Fruit fly (Drosophila melanogaster): Measurements from ENCODE around the gene CG1236.

The CG1236 gene

dm6 chr3R:5737263-5737662 is 715 bp downstream of the CG1236 start:
- TF ChIP-seq CG6854 (GFP tag; optimal IDR thresholded peaks at IDR 0.05): no peak
- no peak for TF ChIP-seq CG10959 (GFP tag; IDR thresholded peaks at IDR 0.05)
- TF ChIP-seq grau (tag; optimal IDR thresholded peaks at IDR 0.05): no peak
- TF ChIP-seq CG4820 (GFP tag; optimal IDR thresholded peaks at IDR 0.05): no peak
- TF ChIP-seq pfk (GFP tag; optimal IDR thresholded peaks at IDR 0.05): no peak
- no peak for TF ChIP-seq CG1792 (GFP tag; optimal IDR thresholded peaks at IDR 0.05)
- TF ChIP-seq CG7963 (GFP tag; IDR thresholded peaks at IDR 0.05; ENCODE audit: partially characterized antibody): 0 out of 3 replicates have a peak, but pooled peaks have one; percentile 36
- TF ChIP-seq usp (GFP tag; optimal IDR thresholded peaks at IDR 0.05): no peak
- no peak for TF ChIP-seq CG18011 (GFP tag; optimal IDR thresholded peaks at IDR 0.05)
- no peak for TF ChIP-seq CG13287 (GFP tag; IDR thresholded peaks at IDR 0.05; ENCODE audit: partially characterized antibody)
- no peak for TF ChIP-seq sqz (GFP tag; optimal IDR thresholded peaks at IDR 0.05)
- TF ChIP-seq nom (GFP tag; optimal IDR thresholded peaks at IDR 0.05): peak; percentile 26
- TF ChIP-seq Med (GFP tag): peak; percentile 62
- TF ChIP-seq H15 (GFP tag; IDR thresholded peaks at IDR 0.05): 0 out of 3 replicates have a peak, but pooled peaks have one; percentile 31
- no peak for TF ChIP-seq Rfx (GFP tag; IDR thresholded peaks at IDR 0.05)

- TF ChIP-seq sr (GFP tag; IDR thresholded peaks at IDR 0.05): peak; percentile 98
- TF ChIP-seq hb (GFP tag; IDR thresholded peaks at IDR 0.05; ENCODE audit: partially characterized antibody): peak; percentile 88
- TF ChIP-seq Six4 (GFP tag; optimal IDR thresholded peaks at IDR 0.05): peak; percentile 7
- peak; percentile 17 for TF ChIP-seq CG33213 (GFP tag; optimal IDR thresholded peaks at IDR 0.05)
- TF ChIP-seq CG42726 (GFP tag; IDR thresholded peaks at IDR 0.05; ENCODE audit: partially characterized antibody): 0 out of 2 replicates have a peak, but pooled peaks have one; percentile 23
- TF ChIP-seq Meics (GFP tag; optimal IDR thresholded peaks at IDR 0.05): peak; percentile 48
- TF ChIP-seq cato (GFP tag; optimal IDR thresholded peaks at IDR 0.05; ENCODE audit: borderline replicate concordance): peak; percentile 29
- TF ChIP-seq PHDP (tag; optimal IDR thresholded peaks at IDR 0.05): peak; percentile 31
- peak; percentile 71 for TF ChIP-seq CG30020 (tag; optimal IDR thresholded peaks at IDR 0.05)
- peak; percentile 73 for TF ChIP-seq sd (tag; optimal IDR thresholded peaks at IDR 0.05)
- TF ChIP-seq CG17361 (GFP tag; IDR thresholded peaks at IDR 0.05): peak; percentile 66; the same call in 2 of the 3 replicates
- peak; percentile 89 for TF ChIP-seq Sry-δ (GFP tag; optimal IDR thresholded peaks at IDR 0.05)
- peak; percentile 69 for TF ChIP-seq HLH54F (GFP tag; optimal IDR thresholded peaks at IDR 0.05)
- peak; percentile 64 for TF ChIP-seq CG8478 (optimal IDR thresholded peaks at IDR 0.05)
- TF ChIP-seq E2f2 (GFP tag; IDR thresholded peaks at IDR 0.05): peak; percentile 44; the same call in 1 of the 2 replicates
- peak; percentile 32 for TF ChIP-seq her (GFP tag; optimal IDR thresholded peaks at IDR 0.05)
- no peak for TF ChIP-seq Asciz (GFP tag; optimal IDR thresholded peaks at IDR 0.05)
- TF ChIP-seq CG17829 (tag; optimal IDR thresholded peaks at IDR 0.05): peak; percentile 31
- TF ChIP-seq CG34224 (GFP tag; IDR thresholded peaks at IDR 0.05; ENCODE audit: partially characterized antibody): peak; percentile 75
- peak; percentile 29 for TF ChIP-seq Dp (GFP tag; optimal IDR thresholded peaks at IDR 0.05)
- TF ChIP-seq br (optimal IDR thresholded peaks at IDR 0.05): no peak
- no peak for TF ChIP-seq CrebB (tag; optimal IDR thresholded peaks at IDR 0.05)
- no peak; the same call in 2 of the 3 replicates for TF ChIP-seq mld (GFP tag; IDR thresholded peaks at IDR 0.05; ENCODE audit: partially characterized antibody)
- TF ChIP-seq nau (GFP tag; optimal IDR thresholded peaks at IDR 0.05): no peak
- no peak for TF ChIP-seq btn (GFP tag; optimal IDR thresholded peaks at IDR 0.05)
- TF ChIP-seq CG13123 (GFP tag; optimal IDR thresholded peaks at IDR 0.05): no peak
- TF ChIP-seq Nf-YC (tag; optimal IDR thresholded peaks at IDR 0.05): peak; percentile 49
- TF ChIP-seq CG13624 (GFP tag; optimal IDR thresholded peaks at IDR 0.05): peak; percentile 66
- TF ChIP-seq Drgx (GFP tag; IDR thresholded peaks at IDR 0.05): no peak
- peak; percentile 7 for TF ChIP-seq CG7556 (GFP tag; optimal IDR thresholded peaks at IDR 0.05)
- TF ChIP-seq psq (GFP tag; optimal IDR thresholded peaks at IDR 0.05): peak; percentile 1
- peak; percentile 42 for TF ChIP-seq pho (GFP tag; optimal IDR thresholded peaks at IDR 0.05)
- peak in 1 of 2 experiments; percentile 4 for TF ChIP-seq chif (GFP tag; optimal IDR thresholded peaks at IDR 0.05)
Observed at dm6 chr3R:5742278-5743196, 6.0 kb downstream of the CG1236 start, which contains the start of the genes Sym and Madm. TSS of gene Sym (minus strand) at chr3R:5742476. TSS of gene Madm (plus strand) at chr3R:5742510.

All from whole organism, embryonic.